Worm (Caenorhabditis elegans): Measurements from ENCODE around the gene hpo-9.

hpo-9 gene

DNA sequence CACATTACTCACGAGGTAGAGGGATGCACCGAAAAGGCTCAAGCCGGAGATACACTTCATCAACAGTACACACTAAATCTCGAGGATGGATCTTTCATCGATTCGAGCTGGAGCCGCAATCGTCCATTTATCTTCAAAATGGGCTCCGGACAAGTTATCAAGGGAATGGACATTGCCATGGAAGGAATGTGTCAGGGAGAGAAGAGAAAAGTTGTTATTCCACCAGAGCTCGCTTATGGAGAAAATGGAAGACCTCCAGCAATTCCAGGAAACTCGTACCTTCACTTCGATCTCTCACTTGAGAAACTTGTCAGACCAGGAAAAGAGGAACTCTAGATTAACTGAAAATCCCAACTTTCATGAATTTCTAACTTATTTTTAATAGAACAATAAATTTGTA, 11.0 kb downstream of the hpo-9 start:
- TF ChIP-seq ama-1 (optimal IDR thresholded peaks at IDR 0.05) = no peak
- no peak for TF ChIP-seq nhr-25 (tag; optimal IDR thresholded peaks at IDR 0.05)
- TF ChIP-seq sem-4 (tag; optimal IDR thresholded peaks at IDR 0.05) = no peak
- TF ChIP-seq sma-3 (GFP tag; optimal IDR thresholded peaks at IDR 0.05) = no peak
- no peak for TF ChIP-seq nhr-129 (tag; optimal IDR thresholded peaks at IDR 0.05)
- TF ChIP-seq lin-13 (GFP tag; optimal IDR thresholded peaks at IDR 0.05) = no peak

ce11 chrV:7224947-7225346, 12.0 kb downstream of the hpo-9 start, which contains the start of gene fkb-3:
fkb-3 (plus strand) TSS chrV:7225223.
- TF ChIP-seq nhr-21 (tag; optimal IDR thresholded peaks at IDR 0.05) (peak; percentile 24), lin-11 (tag; optimal IDR thresholded peaks at IDR 0.05) (no peak), F13H6.1 (tag; optimal IDR thresholded peaks at IDR 0.05) (no peak), sem-4 (tag; optimal IDR thresholded peaks at IDR 0.05) (no peak), crh-2 (tag; optimal IDR thresholded peaks at IDR 0.05) (peak; percentile 14), nhr-10 (tag; optimal IDR thresholded peaks at IDR 0.05) (no peak)

DNA sequence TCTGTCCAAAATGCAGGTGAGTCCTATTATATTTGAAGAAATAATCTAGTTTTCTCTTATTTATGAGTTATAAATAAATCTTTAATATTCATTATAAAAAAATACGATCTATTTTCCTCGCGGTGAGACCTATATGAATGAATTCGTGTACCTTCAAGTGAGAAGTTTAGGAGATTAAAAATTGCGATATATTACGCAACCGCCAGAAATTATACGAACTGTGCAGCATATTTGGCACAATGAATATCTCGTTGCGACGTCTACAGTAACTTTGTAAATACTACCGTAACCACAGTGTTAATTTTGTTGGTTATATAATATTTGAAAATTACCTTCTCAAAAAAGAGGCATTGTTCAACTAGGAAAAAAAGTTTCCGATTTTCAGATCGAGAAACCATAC, 12.6 kb downstream of the hpo-9 start:
- TF ChIP-seq skn-1 (tag; optimal IDR thresholded peaks at IDR 0.05) (no peak), sma-9 (GFP tag; optimal IDR thresholded peaks at IDR 0.05) (no peak), sma-9 (tag; optimal IDR thresholded peaks at IDR 0.05) (no peak), snpc-4 (tag; optimal IDR thresholded peaks at IDR 0.05) (no peak), unc-55 (GFP tag; optimal IDR thresholded peaks at IDR 0.05) (no peak), elt-3 (tag; optimal IDR thresholded peaks at IDR 0.05) (no peak)

DNA sequence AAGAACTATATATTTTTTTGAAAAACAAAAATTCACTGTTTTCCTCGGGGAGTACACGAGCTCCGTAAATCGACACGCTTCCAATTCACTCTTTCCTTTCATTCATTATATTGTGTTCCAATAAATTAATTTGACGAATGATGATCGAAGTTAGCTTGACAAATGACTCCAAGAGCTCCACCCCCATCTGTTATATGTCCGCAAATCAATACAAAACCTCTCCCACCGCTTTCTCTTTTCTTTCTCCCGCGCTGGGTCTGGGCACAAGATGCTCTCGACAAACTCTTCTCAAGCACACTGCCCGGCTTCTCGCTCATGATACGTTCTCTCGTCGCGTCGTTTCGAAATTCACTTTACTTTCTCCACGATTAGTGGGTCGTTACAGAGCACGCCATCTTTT, 13.0 kb downstream of the hpo-9 start, which contains the start of gene C13F10.1:
C13F10.1 (plus strand) TSS at position 138 of the 400 bp plus-strand sequence.
- TF ChIP-seq peb-1 (tag; optimal IDR thresholded peaks at IDR 0.05) (no peak), lin-39 (tag; optimal IDR thresholded peaks at IDR 0.05) (no peak), ztf-1 (GFP tag; conservative IDR thresholded peaks at IDR 0.05) (no peak), nhr-11 (tag; optimal IDR thresholded peaks at IDR 0.05) (no peak), ztf-11 (tag; optimal IDR thresholded peaks at IDR 0.05) (no peak), elt-1 (tag; optimal IDR thresholded peaks at IDR 0.05) (no peak), alr-1 (tag; optimal IDR thresholded peaks at IDR 0.05) (no peak), unc-55 (GFP tag; optimal IDR thresholded peaks at IDR 0.05) (peak; percentile 16), F13H6.1 (tag; optimal IDR thresholded peaks at IDR 0.05) (no peak), nhr-129 (tag; optimal IDR thresholded peaks at IDR 0.05) (peak; percentile 2), unc-62 (GFP tag; optimal IDR thresholded peaks at IDR 0.05) (no peak), sma-9 (GFP tag; optimal IDR thresholded peaks at IDR 0.05) (no peak), sma-9 (tag; optimal IDR thresholded peaks at IDR 0.05) (no peak), nhr-25 (tag; optimal IDR thresholded peaks at IDR 0.05) (no peak), mab-5 (tag; optimal IDR thresholded peaks at IDR 0.05) (peak; percentile 48), crh-2 (tag; optimal IDR thresholded peaks at IDR 0.05) (no peak), nhr-21 (tag; optimal IDR thresholded peaks at IDR 0.05) (no peak), C34F6.9 (tag; optimal IDR thresholded peaks at IDR 0.05) (peak; percentile 45)

DNA sequence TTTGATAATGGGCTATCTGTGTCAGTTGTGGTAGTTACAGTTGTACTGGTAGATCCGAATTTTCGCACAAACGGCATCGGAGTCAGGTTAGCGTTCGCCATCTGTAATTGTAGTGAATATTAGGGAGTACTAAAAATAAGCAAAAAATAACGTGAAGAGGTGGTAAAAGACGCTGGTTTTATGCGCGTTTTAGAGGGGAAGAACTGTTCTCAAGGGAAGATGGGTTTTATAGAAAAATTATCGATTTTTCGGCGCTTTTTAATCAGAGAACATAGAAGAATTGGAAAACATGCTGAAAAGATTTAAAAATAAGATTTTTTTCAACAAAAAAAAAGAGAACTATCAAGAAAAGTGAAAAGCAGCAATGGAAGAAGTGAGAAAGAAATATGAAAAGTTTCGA, 13.8 kb downstream of the hpo-9 start, which contains the start of gene C13F10.7:
C13F10.7 (minus strand) TSS at position 101 of the 400 bp plus-strand sequence.
- no peak for TF ChIP-seq ztf-4 (tag; optimal IDR thresholded peaks at IDR 0.05)
- no peak for TF ChIP-seq nhr-10 (tag; optimal IDR thresholded peaks at IDR 0.05)
- TF ChIP-seq sem-4 (tag; optimal IDR thresholded peaks at IDR 0.05) = no peak
- no peak for TF ChIP-seq dmd-4 (tag; optimal IDR thresholded peaks at IDR 0.05)

DNA sequence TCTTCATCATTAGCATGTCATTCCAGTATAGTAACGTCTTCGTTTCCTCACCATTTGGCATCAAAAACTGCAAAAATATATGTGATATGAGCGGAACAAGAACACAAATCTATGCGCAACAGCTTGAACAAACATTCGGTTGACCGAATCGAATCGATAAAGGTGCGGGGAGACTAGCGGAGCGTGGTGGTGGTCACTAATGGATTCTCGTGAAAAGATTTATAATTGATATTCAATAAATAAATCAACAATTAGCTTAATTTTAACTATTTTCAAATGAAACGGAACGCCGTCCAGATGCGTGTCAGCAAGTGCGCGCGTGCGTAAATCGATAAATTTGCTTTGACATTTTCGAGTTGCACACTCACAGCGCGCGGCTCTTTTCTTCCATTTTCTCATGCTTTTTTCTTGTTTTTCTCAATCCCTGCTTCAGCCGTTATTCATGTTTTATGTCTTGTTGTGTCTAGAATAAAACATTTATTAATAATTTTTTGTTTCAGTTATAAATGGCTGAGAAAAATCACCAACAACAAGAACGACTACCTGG, 15.9 kb downstream of the hpo-9 start, which contains the start of the genes C13F10.8, C13F10.6 and kxd-1:
C13F10.8 (minus strand) TSS at position 51 of the 547 bp plus-strand sequence.
C13F10.6 (minus strand) TSS at position 67 of the 547 bp plus-strand sequence.
kxd-1 (plus strand) TSS at position 497 of the 547 bp plus-strand sequence.
- TF ChIP-seq lsy-2 (tag; optimal IDR thresholded peaks at IDR 0.05) (peak in 1 of 2 experiments; percentile 19), nhr-23 (tag; optimal IDR thresholded peaks at IDR 0.05) (no peak), fos-1 (tag; optimal IDR thresholded peaks at IDR 0.05) (peak; percentile 5), unc-55 (GFP tag; optimal IDR thresholded peaks at IDR 0.05) (peak; percentile 19), F13H6.1 (tag; optimal IDR thresholded peaks at IDR 0.05) (no peak)

Measured in whole organism, L2 larva.